Fruit fly (Drosophila melanogaster) whole organism, embryonic: Measurements from ENCODE around the gene Ak3.
A peak's percentile ranks its signal among the peaks of the same experiment; 100 is the strongest.

Source experiments
- Ada2b ChIP-seq: fragments of 200-800 bp; sonication (Bioruptor generic); IDR thresholded peaks from 2 replicates; pipeline ENCODE4 v1.3.6; 2022; ENCODE audit warnings: missing biosample characterization, missing genetic modification characterization
- Atf3 ChIP-seq: fragments of 200-800 bp; sonication (Bioruptor generic); optimal IDR thresholded peaks from 3 replicates; lab custom pipeline; 2016; ENCODE audit warnings: missing biosample characterization, missing genetic modification characterization
- B-H1 ChIP-seq: fragments of 200-800 bp; sonication (Bioruptor generic); IDR thresholded peaks from 3 replicates; pipeline ENCODE4 v1.3.6; 2022; ENCODE audit warnings: missing biosample characterization, missing genetic modification characterization
- B-H2 ChIP-seq: fragments of 200-800 bp; sonication (Bioruptor generic); optimal IDR thresholded peaks from 2 replicates; lab custom pipeline; 2018; ENCODE audit warnings: missing biosample characterization, mild to moderate bottlenecking, missing genetic modification characterization
- CG10267 ChIP-seq: fragments of 200-800 bp; sonication (Bioruptor generic); optimal IDR thresholded peaks from 2 replicates; lab custom pipeline; 2018; ENCODE audit warnings: missing biosample characterization, mild to moderate bottlenecking, missing genetic modification characterization, moderate library complexity
- CG10366 ChIP-seq: fragments of 200-800 bp; sonication (Bioruptor generic); IDR thresholded peaks from 2 replicates; pipeline ENCODE4 v1.3.6; 2022; ENCODE audit warnings: missing biosample characterization, missing genetic modification characterization
- CG13296 ChIP-seq: fragments of 200-800 bp; sonication (Bioruptor generic); optimal IDR thresholded peaks from 3 replicates; lab custom pipeline; 2018; ENCODE audit warnings: missing biosample characterization, mild to moderate bottlenecking, missing genetic modification characterization
- CG14710 ChIP-seq: fragments of 200-800 bp; sonication (Bioruptor generic); optimal IDR thresholded peaks from 3 replicates; lab custom pipeline; 2019; ENCODE audit warnings: missing biosample characterization, mild to moderate bottlenecking, missing genetic modification characterization, moderate library complexity
- CG15269 ChIP-seq: fragments of 200-800 bp; sonication (Bioruptor generic); optimal IDR thresholded peaks from 2 replicates; lab custom pipeline; 2018; ENCODE audit warnings: missing biosample characterization, mild to moderate bottlenecking, missing genetic modification characterization, moderate library complexity
- CG17612 ChIP-seq: fragments of 200-800 bp; sonication (Bioruptor generic); IDR thresholded peaks from 2 replicates; pipeline ENCODE4 v1.3.6; 2022; ENCODE audit warnings: missing biosample characterization, missing genetic modification characterization
- CG18262 ChIP-seq: fragments of 200-800 bp; optimal IDR thresholded peaks from 3 replicates; lab custom pipeline; 2019; ENCODE audit warnings: missing biosample characterization, mild to moderate bottlenecking, missing genetic modification characterization, moderate library complexity
- CG2116 ChIP-seq: fragments of 200-800 bp; sonication (Bioruptor generic); optimal IDR thresholded peaks from 3 replicates; lab custom pipeline; 2018; ENCODE audit warnings: missing biosample characterization, mild to moderate bottlenecking, missing genetic modification characterization
- CG2712 ChIP-seq: fragments of 200-800 bp; optimal IDR thresholded peaks from 3 replicates; lab custom pipeline; 2019; ENCODE audit warnings: missing biosample characterization, mild to moderate bottlenecking, missing genetic modification characterization, moderate library complexity
- CG4282 ChIP-seq: fragments of 200-800 bp; sonication (Bioruptor generic); optimal IDR thresholded peaks from 2 replicates; lab custom pipeline; 2016; ENCODE audit warnings: missing biosample characterization, missing genetic modification characterization
- CG6654 ChIP-seq: fragments of 200-800 bp; sonication (Bioruptor generic); optimal IDR thresholded peaks from 2 replicates; lab custom pipeline; 2017; ENCODE audit warnings: missing biosample characterization, mild to moderate bottlenecking, missing genetic modification characterization
- CG7839 ChIP-seq: fragments of 200-800 bp; sonication (Bioruptor generic); optimal IDR thresholded peaks from 3 replicates; lab custom pipeline; 2018; ENCODE audit warnings: missing biosample characterization, mild to moderate bottlenecking, missing genetic modification characterization, moderate library complexity
- CG9437 ChIP-seq: fragments of 200-800 bp; sonication (Bioruptor generic); optimal IDR thresholded peaks from 2 replicates; lab custom pipeline; 2018; ENCODE audit warnings: missing biosample characterization, mild to moderate bottlenecking, missing genetic modification characterization
- CG9932 ChIP-seq: fragments of 200-800 bp; sonication (Bioruptor generic); IDR thresholded peaks from 2 replicates; pipeline ENCODE4 v1.3.6; 2022; ENCODE audit warnings: missing biosample characterization, missing genetic modification characterization
- D19A ChIP-seq: fragments of 200-800 bp; optimal IDR thresholded peaks from 3 replicates; lab custom pipeline; 2019; ENCODE audit warnings: missing biosample characterization, mild to moderate bottlenecking, missing genetic modification characterization, moderate library complexity
- Dbx ChIP-seq: fragments of 200-800 bp; sonication (Bioruptor generic); IDR thresholded peaks from 3 replicates; pipeline ENCODE4 v1.3.6; 2022; ENCODE audit warnings: missing biosample characterization, missing genetic modification characterization
- Dip2 ChIP-seq: fragments of 200-800 bp; sonication (Bioruptor generic); IDR thresholded peaks from 2 replicates; pipeline ENCODE4 v1.3.6; 2022; ENCODE audit warnings: missing biosample characterization, missing genetic modification characterization
- ERR ChIP-seq: fragments of 200-800 bp; sonication (Bioruptor generic); optimal IDR thresholded peaks from 2 replicates; lab custom pipeline; 2016; ENCODE audit warnings: missing biosample characterization, missing genetic modification characterization
- Hr51 ChIP-seq, 2 experiments: fragments of 200-800 bp; sonication (Bioruptor generic); optimal IDR thresholded peaks; 2 replicates in 1 of 2; 3 replicates in 1 of 2; lab custom pipeline; 2016 to 2018; ENCODE audit warnings: missing biosample characterization in 2 of 2, missing genetic modification characterization in 2 of 2, mild to moderate bottlenecking in 1 of 2, moderate library complexity in 1 of 2
- Jarid2 ChIP-seq: fragments of 200-800 bp; sonication (Bioruptor generic); optimal IDR thresholded peaks from 3 replicates; lab custom pipeline; 2017; ENCODE audit warnings: mild to moderate bottlenecking, missing biosample characterization, missing genetic modification reagents, missing genetic modification characterization
- Kr ChIP-seq: fragments of 200-800 bp; sonication (Bioruptor generic); optimal IDR thresholded peaks from 2 replicates; lab custom pipeline; 2017; ENCODE audit warnings: missing biosample characterization, mild to moderate bottlenecking, missing genetic modification characterization
- MTF-1 ChIP-seq: fragments of 200-800 bp; sonication (Bioruptor generic); optimal IDR thresholded peaks from 2 replicates; lab custom pipeline; 2018; ENCODE audit warnings: missing biosample characterization, mild to moderate bottlenecking, missing genetic modification characterization, borderline replicate concordance
- Mrtf ChIP-seq: fragments of 200-800 bp; sonication (Bioruptor generic); IDR thresholded peaks from 3 replicates; pipeline ENCODE4 v1.3.6; 2022; ENCODE audit warnings: missing biosample characterization, missing genetic modification characterization
- NC2β ChIP-seq: fragments of 200-800 bp; sonication (Bioruptor generic); optimal IDR thresholded peaks from 2 replicates; lab custom pipeline; 2016; ENCODE audit warnings: missing biosample characterization, missing genetic modification characterization
- Ravus ChIP-seq: fragments of 200-800 bp; sonication (Bioruptor generic); IDR thresholded peaks from 2 replicates; pipeline ENCODE4 v1.3.6; 2022; ENCODE audit warnings: missing biosample characterization, missing genetic modification characterization
- Trl ChIP-seq, 3 experiments: fragments of >200 bp in 2 of 3; fragments of 200-800 bp in 1 of 3; sonication (Bioruptor generic) in 1 of 3; optimal IDR thresholded peaks; 2 replicates in 1 of 3; 3 replicates in 2 of 3; lab custom pipeline; 2016 to 2017; ENCODE audit warnings: missing biosample characterization in 1 of 3, missing genetic modification characterization in 1 of 3
- YL-1 ChIP-seq: fragments of 200-800 bp; sonication (Bioruptor generic); optimal IDR thresholded peaks from 3 replicates; lab custom pipeline; 2017; ENCODE audit warnings: missing biosample characterization, mild to moderate bottlenecking, missing genetic modification characterization
- ab ChIP-seq: fragments of 200-800 bp; sonication (Bioruptor generic); optimal IDR thresholded peaks from 2 replicates; lab custom pipeline; 2016; ENCODE audit warnings: missing biosample characterization, missing genetic modification characterization
- ara ChIP-seq: fragments of 200-800 bp; sonication (Bioruptor generic); IDR thresholded peaks from 2 replicates; pipeline ENCODE4 v1.3.6; 2022; ENCODE audit warnings: missing biosample characterization, missing genetic modification characterization
- chm ChIP-seq: fragments of 200-800 bp; sonication (Bioruptor generic); IDR thresholded peaks from 2 replicates; pipeline ENCODE4 v1.3.6; 2022; ENCODE audit warnings: missing biosample characterization, missing genetic modification characterization
- dan ChIP-seq: fragments of 200-800 bp; sonication (Bioruptor generic); IDR thresholded peaks from 2 replicates; pipeline ENCODE4 v1.3.6; 2022; ENCODE audit warnings: missing biosample characterization, missing genetic modification characterization
- en ChIP-seq: fragments of 200-800 bp; sonication (Bioruptor generic); optimal IDR thresholded peaks from 2 replicates; lab custom pipeline; 2016; ENCODE audit warnings: missing biosample characterization, missing genetic modification characterization
- exex ChIP-seq: fragments of 200-800 bp; sonication (Bioruptor generic); optimal IDR thresholded peaks from 4 replicates; lab custom pipeline; 2018; ENCODE audit warnings: missing biosample characterization, mild to moderate bottlenecking, missing genetic modification characterization, moderate library complexity
- grau ChIP-seq: fragments of 200-800 bp; optimal IDR thresholded peaks from 3 replicates; lab custom pipeline; 2019; ENCODE audit warnings: missing biosample characterization, mild to moderate bottlenecking, missing genetic modification characterization, moderate library complexity
- gt ChIP-seq: fragments of 200-800 bp; sonication (Bioruptor generic); IDR thresholded peaks from 2 replicates; pipeline ENCODE4 v1.3.6; 2022; ENCODE audit warnings: missing biosample characterization, missing genetic modification characterization
- insv ChIP-seq, 2 experiments: fragments of 200-800 bp; sonication (Bioruptor generic); optimal IDR thresholded peaks; 3 replicates each; lab custom pipeline; 2016 to 2018; ENCODE audit warnings: missing biosample characterization in 2 of 2, missing genetic modification characterization in 2 of 2
- kay ChIP-seq: fragments of 200-800 bp; sonication (Bioruptor generic); optimal IDR thresholded peaks from 2 replicates; lab custom pipeline; 2016; ENCODE audit warnings: missing biosample characterization, missing genetic modification characterization
- odd ChIP-seq: fragments of 200-800 bp; sonication (Bioruptor generic); optimal IDR thresholded peaks from 2 replicates; lab custom pipeline; 2017; ENCODE audit warnings: missing biosample characterization, mild to moderate bottlenecking, missing genetic modification characterization
- org-1 ChIP-seq: fragments of 200-800 bp; sonication (Bioruptor generic); optimal IDR thresholded peaks from 2 replicates; lab custom pipeline; 2017; ENCODE audit warnings: missing biosample characterization, missing genetic modification characterization
- pnt ChIP-seq: fragments of 200-800 bp; sonication (Bioruptor generic); optimal IDR thresholded peaks from 3 replicates; lab custom pipeline; 2016; ENCODE audit warnings: missing biosample characterization, missing genetic modification characterization
- pzg ChIP-seq: fragments of 200-800 bp; sonication (Bioruptor generic); optimal IDR thresholded peaks from 3 replicates; lab custom pipeline; 2018; ENCODE audit warnings: missing biosample characterization, mild to moderate bottlenecking, missing genetic modification characterization, moderate library complexity
- schlank ChIP-seq: fragments of 200-800 bp; sonication (Bioruptor generic); optimal IDR thresholded peaks from 2 replicates; lab custom pipeline; 2018; ENCODE audit warnings: missing biosample characterization, mild to moderate bottlenecking, missing genetic modification characterization
- sd ChIP-seq: fragments of 200-800 bp; sonication (Bioruptor generic); optimal IDR thresholded peaks from 3 replicates; lab custom pipeline; 2018; ENCODE audit warnings: missing biosample characterization, mild to moderate bottlenecking, missing genetic modification characterization, moderate library complexity

The Ak3 gene

DNA sequence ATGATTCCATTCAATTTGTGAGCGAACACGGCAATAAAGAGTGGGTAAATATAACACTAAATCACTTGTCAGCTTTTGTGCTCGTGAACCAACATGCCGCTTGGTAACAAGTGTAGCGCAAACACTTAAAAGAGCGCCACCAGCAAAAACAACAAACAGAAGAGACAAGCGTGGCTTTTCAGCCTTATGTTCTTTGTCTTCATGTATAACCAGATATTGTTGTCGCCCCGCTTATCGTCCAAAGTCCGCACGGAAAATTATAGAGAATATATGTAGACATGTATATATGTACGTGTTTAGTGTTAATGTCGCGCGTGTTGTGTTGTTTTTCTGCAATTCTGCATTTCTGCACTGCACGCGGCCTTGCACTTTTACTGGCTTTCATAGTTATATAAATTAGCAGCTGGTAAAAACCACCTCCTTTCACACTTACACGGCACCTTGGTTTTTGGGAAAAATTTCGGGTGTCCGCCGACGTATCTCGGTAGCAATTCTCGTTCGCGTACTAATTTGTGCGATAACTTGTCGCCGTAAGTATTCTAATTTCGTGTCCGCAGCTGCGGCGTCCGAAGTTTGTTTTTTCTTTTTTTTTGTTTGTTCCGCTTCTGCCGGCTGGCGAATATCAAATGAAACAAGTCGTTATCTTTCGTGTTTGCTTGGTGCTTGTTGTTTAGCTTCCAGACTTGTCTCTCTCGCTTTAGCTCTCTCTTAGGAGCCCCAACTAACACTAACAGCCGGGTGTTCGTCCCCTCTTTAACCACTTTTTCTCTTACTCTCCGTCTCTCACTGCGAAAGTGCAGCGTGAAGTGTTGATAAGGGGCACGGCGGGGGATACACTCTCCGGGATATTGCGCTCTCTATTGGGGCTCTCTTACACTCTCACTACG lies 512 bp downstream of the Ak3 start (continued):
- TF ChIP-seq dan (GFP tag; lab: Robert Waterston, UW) (no peak), Jarid2 (GFP tag; lab: Kevin White, UChicago) (peak; percentile 30), odd (GFP tag; lab: Kevin White, UChicago) (no peak), CG13296 (peak; percentile 34), Ada2b (GFP tag; lab: Robert Waterston, UW) (peak; percentile 43; the same call in 1 of the 2 replicates), Ravus (GFP tag; lab: Robert Waterston, UW) (no peak), CG9932 (peak; percentile 75), CG17612 (GFP tag; lab: Robert Waterston, UW) (0 out of 2 replicates have a peak, but pooled peaks have one; percentile 29), CG14710 (tag; lab: Kevin White, UChicago) (no peak), D19A (no peak), NC2β (no peak), MTF-1 (peak; percentile 22), schlank (tag; lab: Kevin White, UChicago) (no peak), CG15269 (tag; lab: Kevin White, UChicago) (peak; percentile 34), Mrtf (GFP tag; lab: Robert Waterston, UW) (no peak), Hr51 (GFP tag; optimal IDR thresholded peaks at IDR 0.05; lab: Kevin White, UChicago) (peak in 1 of 2 experiments; percentile 9), CG7839 (peak; percentile 50), ara (GFP tag; lab: Robert Waterston, UW) (peak; percentile 30; the same call in 1 of the 2 replicates), CG10267 (no peak), sd (tag; lab: Kevin White, UChicago) (no peak), gt (no peak), chm (GFP tag; lab: Robert Waterston, UW) (peak; percentile 62), pzg (GFP tag; lab: Kevin White, UChicago) (no peak), grau (peak; percentile 26), CG6654 (GFP tag; lab: Kevin White, UChicago) (no peak), pnt (GFP tag; lab: Kevin White, UChicago) (no peak), org-1 (GFP tag; lab: Kevin White, UChicago) (no peak)

dm6 chr3R:10888300-10888632 lies 1.1 kb downstream of the Ak3 start:
- TF ChIP-seq Trl (optimal IDR thresholded peaks at IDR 0.05; lab: Kevin White, UChicago) (peak in 1 of 2 experiments; percentile 2), Trl (GFP tag; optimal IDR thresholded peaks at IDR 0.05; lab: Kevin White, UChicago) (no peak), CG10366 (GFP tag; lab: Robert Waterston, UW) (no peak), insv (GFP tag; optimal IDR thresholded peaks at IDR 0.05; lab: Kevin White, UChicago) (no peak), sd (tag; lab: Kevin White, UChicago) (peak; percentile 6), ab (GFP tag; lab: Kevin White, UChicago) (no peak), YL-1 (no peak), CG18262 (tag; lab: Kevin White, UChicago) (no peak), ERR (peak; percentile 67), B-H2 (GFP tag; lab: Kevin White, UChicago) (peak; percentile 33), kay (GFP tag; lab: Kevin White, UChicago) (peak; percentile 21), Dbx (GFP tag; lab: Robert Waterston, UW) (no peak), CG2712 (no peak), Kr (no peak), Dip2 (GFP tag; lab: Robert Waterston, UW) (no peak), CG4282 (GFP tag; lab: Kevin White, UChicago) (no peak), en (GFP tag; lab: Kevin White, UChicago) (no peak), Atf3 (GFP tag; lab: Kevin White, UChicago) (no peak), B-H1 (GFP tag; lab: Robert Waterston, UW) (no peak), exex (peak; percentile 79), CG2116 (GFP tag; lab: Kevin White, UChicago) (no peak), CG9437 (GFP tag; lab: Kevin White, UChicago) (no peak)
- TF ChIP-seq, all 482 proteins: peak for 6
